Fruit fly (Drosophila melanogaster) whole organism, embryonic: Measurements from ENCODE around the gene CG6028.

Experiments used
- Antp ChIP-seq: fragments of 200-800 bp; sonication (Bioruptor generic); optimal IDR thresholded peaks from 3 replicates; lab custom pipeline; 2016; ENCODE audit warnings: missing biosample characterization, missing genetic modification characterization
- BEAF-32 ChIP-seq: fragments of 200-800 bp; sonication (Bioruptor generic); optimal IDR thresholded peaks from 3 replicates; lab custom pipeline; 2017; ENCODE audit warnings: missing biosample characterization, missing genetic modification characterization, mild to moderate bottlenecking, moderate library complexity, missing genetic modification reagents
- CG10321 ChIP-seq: fragments of 200-800 bp; sonication (Bioruptor generic); IDR thresholded peaks from 2 replicates; pipeline ENCODE4 v1.3.6; 2022; ENCODE audit warnings: missing biosample characterization, missing genetic modification characterization
- CG10431 ChIP-seq: fragments of 200-800 bp; sonication (Bioruptor generic); optimal IDR thresholded peaks from 3 replicates; lab custom pipeline; 2018; ENCODE audit warnings: missing biosample characterization, mild to moderate bottlenecking, missing genetic modification characterization
- CG11504 ChIP-seq: fragments of 200-800 bp; sonication (Bioruptor generic); optimal IDR thresholded peaks from 3 replicates; lab custom pipeline; 2019; ENCODE audit warnings: missing biosample characterization, mild to moderate bottlenecking, missing genetic modification characterization, moderate library complexity
- CG12769 ChIP-seq: fragments of 200-800 bp; sonication (Bioruptor generic); optimal IDR thresholded peaks from 2 replicates; lab custom pipeline; 2019; ENCODE audit warnings: missing biosample characterization, mild to moderate bottlenecking, missing genetic modification characterization, moderate library complexity
- CG14014 ChIP-seq: fragments of 200-800 bp; sonication (Bioruptor generic); IDR thresholded peaks from 2 replicates; pipeline ENCODE4 v1.3.6; 2022; ENCODE audit warnings: missing biosample characterization, missing genetic modification characterization
- CG15479 ChIP-seq: fragments of 200-800 bp; sonication (Bioruptor generic); optimal IDR thresholded peaks from 3 replicates; lab custom pipeline; 2019; ENCODE audit warnings: missing biosample characterization, mild to moderate bottlenecking, missing genetic modification characterization, moderate library complexity
- CG16815 ChIP-seq: fragments of 200-800 bp; sonication (Bioruptor generic); optimal IDR thresholded peaks from 3 replicates; lab custom pipeline; 2017; ENCODE audit warnings: missing biosample characterization, mild to moderate bottlenecking, missing genetic modification characterization
- CG16863 ChIP-seq: fragments of 200-800 bp; sonication (Bioruptor generic); optimal IDR thresholded peaks from 3 replicates; lab custom pipeline; 2016; ENCODE audit warnings: missing biosample characterization, missing genetic modification characterization
- CG17361 ChIP-seq: fragments of 200-800 bp; sonication (Bioruptor generic); IDR thresholded peaks from 3 replicates; pipeline ENCODE4 v1.3.6; 2022; ENCODE audit warnings: missing biosample characterization, missing genetic modification characterization
- CG17385 ChIP-seq: fragments of 200-800 bp; sonication (Bioruptor generic); optimal IDR thresholded peaks from 3 replicates; lab custom pipeline; 2018; ENCODE audit warnings: missing biosample characterization, mild to moderate bottlenecking, missing genetic modification characterization
- CG18599 ChIP-seq: fragments of 200-800 bp; sonication (Bioruptor generic); optimal IDR thresholded peaks from 3 replicates; lab custom pipeline; 2017; ENCODE audit warnings: missing biosample characterization, missing genetic modification characterization, mild to moderate bottlenecking, moderate library complexity, missing genetic modification reagents
- CG43689 ChIP-seq: fragments of 200-800 bp; sonication (Bioruptor generic); IDR thresholded peaks from 2 replicates; pipeline ENCODE4 v1.3.6; 2022; ENCODE audit warnings: missing biosample characterization, missing genetic modification characterization
- CG4617 ChIP-seq: fragments of 200-800 bp; sonication (Bioruptor generic); optimal IDR thresholded peaks from 3 replicates; lab custom pipeline; 2016; ENCODE audit warnings: missing biosample characterization, missing genetic modification characterization, borderline replicate concordance
- CG6765 ChIP-seq: fragments of 200-800 bp; sonication (Bioruptor generic); optimal IDR thresholded peaks from 3 replicates; lab custom pipeline; 2017; ENCODE audit warnings: missing biosample characterization, mild to moderate bottlenecking, missing genetic modification characterization
- CG7745 ChIP-seq: fragments of 200-800 bp; sonication (Bioruptor generic); optimal IDR thresholded peaks from 2 replicates; lab custom pipeline; 2018; ENCODE audit warnings: missing biosample characterization, mild to moderate bottlenecking, missing genetic modification characterization, moderate library complexity
- CG8089 ChIP-seq: fragments of 200-800 bp; sonication (Bioruptor generic); optimal IDR thresholded peaks from 3 replicates; lab custom pipeline; 2016; ENCODE audit warnings: missing biosample characterization, missing genetic modification characterization
- CG9215 ChIP-seq: fragments of 200-800 bp; sonication (Bioruptor generic); IDR thresholded peaks from 2 replicates; pipeline ENCODE4 v1.3.6; 2022; ENCODE audit warnings: missing biosample characterization, missing genetic modification characterization
- CG9876 ChIP-seq: fragments of 200-800 bp; sonication (Bioruptor generic); optimal IDR thresholded peaks from 2 replicates; lab custom pipeline; 2016; ENCODE audit warnings: missing biosample characterization, missing genetic modification characterization
- D ChIP-seq, 2 experiments: fragments of 200-800 bp in 1 of 2; fragments of >200 bp in 1 of 2; sonication (Bioruptor generic) in 1 of 2; optimal IDR thresholded peaks; 2 replicates in 1 of 2; 3 replicates in 1 of 2; lab custom pipeline; 2017; ENCODE audit warnings: mild to moderate bottlenecking in 1 of 2, missing biosample characterization in 1 of 2, missing genetic modification characterization in 1 of 2, missing genetic modification reagents in 1 of 2
- Dad ChIP-seq: fragments of 200-800 bp; sonication (Bioruptor generic); optimal IDR thresholded peaks from 3 replicates; lab custom pipeline; 2016; ENCODE audit warnings: missing biosample characterization, missing genetic modification characterization
- Dip3 ChIP-seq: fragments of 200-800 bp; sonication (Bioruptor generic); optimal IDR thresholded peaks from 3 replicates; lab custom pipeline; 2016; ENCODE audit warnings: missing biosample characterization, missing genetic modification characterization
- Dll ChIP-seq: fragments of 200-800 bp; sonication (Bioruptor generic); IDR thresholded peaks from 4 replicates; pipeline ENCODE4 v1.3.6; 2022; ENCODE audit warnings: missing biosample characterization, missing genetic modification characterization; ENCODE audit not compliant: partially characterized antibody
- Doc2 ChIP-seq: fragments of 200-800 bp; sonication (Bioruptor generic); IDR thresholded peaks from 2 replicates; pipeline ENCODE4 v1.3.6; 2022; ENCODE audit warnings: missing biosample characterization, missing genetic modification characterization
- Ets97D ChIP-seq: fragments of 200-800 bp; sonication (Bioruptor generic); optimal IDR thresholded peaks from 3 replicates; lab custom pipeline; 2016; ENCODE audit warnings: missing biosample characterization, missing genetic modification characterization
- Fer1 ChIP-seq: fragments of 200-800 bp; sonication (Bioruptor generic); optimal IDR thresholded peaks from 2 replicates; lab custom pipeline; 2017; ENCODE audit warnings: missing biosample characterization, mild to moderate bottlenecking, missing genetic modification characterization
- HLH4C ChIP-seq: fragments of 200-800 bp; sonication (Bioruptor generic); IDR thresholded peaks from 3 replicates; pipeline ENCODE4 v1.3.6; 2022; ENCODE audit warnings: missing biosample characterization, missing genetic modification characterization; ENCODE audit not compliant: partially characterized antibody
- Hr39 ChIP-seq: fragments of >200 bp; optimal IDR thresholded peaks from 2 replicates; lab custom pipeline; 2017
- MESR4 ChIP-seq: fragments of 200-800 bp; sonication (Bioruptor generic); optimal IDR thresholded peaks from 2 replicates; lab custom pipeline; 2018; ENCODE audit warnings: missing biosample characterization, mild to moderate bottlenecking, missing genetic modification characterization, moderate library complexity
- Max ChIP-seq: fragments of 200-800 bp; sonication (Bioruptor generic); optimal IDR thresholded peaks from 2 replicates; lab custom pipeline; 2016; ENCODE audit warnings: missing biosample characterization, mild to moderate bottlenecking, missing genetic modification characterization
- Mrtf ChIP-seq: fragments of 200-800 bp; sonication (Bioruptor generic); IDR thresholded peaks from 3 replicates; pipeline ENCODE4 v1.3.6; 2022; ENCODE audit warnings: missing biosample characterization, missing genetic modification characterization
- NK7.1 ChIP-seq: fragments of 200-800 bp; sonication (Bioruptor generic); optimal IDR thresholded peaks from 3 replicates; lab custom pipeline; 2016; ENCODE audit warnings: missing biosample characterization, missing genetic modification characterization
- Ptx1 ChIP-seq: fragments of 200-800 bp; sonication (Bioruptor generic); IDR thresholded peaks from 2 replicates; pipeline ENCODE4 v1.3.6; 2022; ENCODE audit warnings: missing biosample characterization, missing genetic modification characterization
- Side ChIP-seq: fragments of 200-800 bp; sonication (Bioruptor generic); optimal IDR thresholded peaks from 2 replicates; lab custom pipeline; 2016; ENCODE audit warnings: missing biosample characterization, missing genetic modification characterization
- bab2 ChIP-seq: fragments of 200-800 bp; sonication (Bioruptor generic); optimal IDR thresholded peaks from 2 replicates; lab custom pipeline; 2016; ENCODE audit warnings: missing biosample characterization, missing genetic modification characterization
- bowl ChIP-seq: fragments of 200-800 bp; sonication (Bioruptor generic); IDR thresholded peaks from 2 replicates; pipeline ENCODE4 v1.3.6; 2022; ENCODE audit warnings: missing biosample characterization, missing genetic modification characterization
- croc ChIP-seq: fragments of 200-800 bp; sonication (Bioruptor generic); conservative IDR thresholded peaks from 3 replicates; pipeline ENCODE4 v1.3.6; 2022; ENCODE audit warnings: missing biosample characterization, missing genetic modification characterization
- eve ChIP-seq, 2 experiments: fragments of >200 bp; optimal IDR thresholded peaks; 2 replicates each; lab custom pipeline; 2017; ENCODE audit warnings: missing biosample characterization in 2 of 2, missing genetic modification characterization in 2 of 2
- fd64A ChIP-seq: fragments of 200-800 bp; sonication (Bioruptor generic); optimal IDR thresholded peaks from 3 replicates; lab custom pipeline; 2018; ENCODE audit warnings: missing biosample characterization, mild to moderate bottlenecking, missing genetic modification characterization
- gce ChIP-seq: fragments of 200-800 bp; sonication (Bioruptor generic); IDR thresholded peaks from 3 replicates; pipeline ENCODE4 v1.3.6; 2022; ENCODE audit warnings: missing biosample characterization, missing genetic modification characterization
- hb ChIP-seq: fragments of 200-800 bp; sonication (Bioruptor generic); IDR thresholded peaks from 3 replicates; pipeline ENCODE4 v1.3.6; 2022; ENCODE audit warnings: missing biosample characterization, missing genetic modification characterization; ENCODE audit not compliant: partially characterized antibody
- ind ChIP-seq: fragments of 200-800 bp; sonication (Bioruptor generic); optimal IDR thresholded peaks from 3 replicates; lab custom pipeline; 2016; ENCODE audit warnings: missing biosample characterization, missing genetic modification characterization
- nmo ChIP-seq: fragments of 200-800 bp; sonication (Bioruptor generic); optimal IDR thresholded peaks from 2 replicates; lab custom pipeline; 2018; ENCODE audit warnings: missing biosample characterization, mild to moderate bottlenecking, missing genetic modification characterization, moderate library complexity
- pho ChIP-seq: fragments of 200-800 bp; sonication (Bioruptor generic); optimal IDR thresholded peaks from 2 replicates; lab custom pipeline; 2016; ENCODE audit warnings: missing biosample characterization, missing genetic modification characterization
- pnt ChIP-seq: fragments of 200-800 bp; sonication (Bioruptor generic); optimal IDR thresholded peaks from 3 replicates; lab custom pipeline; 2016; ENCODE audit warnings: missing biosample characterization, missing genetic modification characterization
- pum ChIP-seq: fragments of 200-800 bp; sonication (Bioruptor generic); optimal IDR thresholded peaks from 2 replicates; lab custom pipeline; 2016; ENCODE audit warnings: missing biosample characterization, missing genetic modification characterization
- ranshi ChIP-seq: fragments of 200-800 bp; sonication (Bioruptor generic); IDR thresholded peaks from 2 replicates; pipeline ENCODE4 v1.3.6; 2022; ENCODE audit warnings: missing biosample characterization, missing genetic modification characterization
- row ChIP-seq: fragments of 200-800 bp; sonication (Bioruptor generic); IDR thresholded peaks from 3 replicates; pipeline ENCODE4 v1.3.6; 2022; ENCODE audit warnings: missing biosample characterization, missing genetic modification characterization
- sens-2 ChIP-seq: fragments of 200-800 bp; sonication (Bioruptor generic); IDR thresholded peaks from 2 replicates; pipeline ENCODE4 v1.3.6; 2022; ENCODE audit warnings: missing biosample characterization, missing genetic modification characterization
- tna ChIP-seq: fragments of 200-800 bp; sonication (Bioruptor generic); IDR thresholded peaks from 2 replicates; pipeline ENCODE4 v1.3.6; 2022; ENCODE audit warnings: missing biosample characterization, missing genetic modification characterization; ENCODE audit not compliant: partially characterized antibody
- unpg ChIP-seq: fragments of 200-800 bp; sonication (Bioruptor generic); optimal IDR thresholded peaks from 3 replicates; lab custom pipeline; 2018; ENCODE audit warnings: missing biosample characterization, mild to moderate bottlenecking, missing genetic modification characterization, moderate library complexity

CG6028 gene

dm6 chr3R:21992909-21993308 lies 32.4 kb downstream of the CG6028 start (continued):
- TF ChIP-seq Fer1 (GFP tag; lab: Kevin White, UChicago): no peak
- TF ChIP-seq CG9876 (GFP tag; lab: Kevin White, UChicago): no peak
- TF ChIP-seq D (optimal IDR thresholded peaks at IDR 0.05; lab: Kevin White, UChicago): no peak
- TF ChIP-seq D (GFP tag; optimal IDR thresholded peaks at IDR 0.05; lab: Kevin White, UChicago): no peak
- no peak for TF ChIP-seq CG12769 (tag; lab: Kevin White, UChicago)
- no peak for TF ChIP-seq NK7.1 (GFP tag; lab: Kevin White, UChicago)
- no peak for TF ChIP-seq CG4617 (GFP tag; lab: Kevin White, UChicago)
- TF ChIP-seq sens-2 (GFP tag; lab: Robert Waterston, UW): no peak
- TF ChIP-seq ranshi (GFP tag; lab: Robert Waterston, UW): no peak
- TF ChIP-seq Dad (GFP tag; lab: Kevin White, UChicago): no peak
- peak; percentile 50 for TF ChIP-seq CG16815
- peak; percentile 60 for TF ChIP-seq Ptx1
- TF ChIP-seq CG8089 (GFP tag; lab: Kevin White, UChicago): no peak
- peak; percentile 52; the same call in 1 of the 2 replicates for TF ChIP-seq CG14014
- TF ChIP-seq CG10431 (GFP tag; lab: Kevin White, UChicago): no peak
- peak; percentile 49 for TF ChIP-seq Dip3 (GFP tag; lab: Kevin White, UChicago)
- no peak for TF ChIP-seq Max
- TF ChIP-seq HLH4C (GFP tag; lab: Robert Waterston, UW): no peak
- no peak for TF ChIP-seq fd64A (GFP tag; lab: Kevin White, UChicago)
- no peak for TF ChIP-seq BEAF-32
- no peak for TF ChIP-seq CG10321
- TF ChIP-seq pho (GFP tag; lab: Kevin White, UChicago): no peak
- TF ChIP-seq gce (GFP tag; lab: Robert Waterston, UW): no peak
- TF ChIP-seq Side (GFP tag; lab: Kevin White, UChicago): no peak
- TF ChIP-seq pum (GFP tag; lab: Kevin White, UChicago): no peak
- no peak for TF ChIP-seq tna
- TF ChIP-seq nmo (GFP tag; lab: Kevin White, UChicago): peak; percentile 57
- TF ChIP-seq hb (GFP tag; lab: Robert Waterston, UW): no peak
- TF ChIP-seq MESR4 (GFP tag; lab: Kevin White, UChicago): no peak
- peak; percentile 53 for TF ChIP-seq CG11504 (tag; lab: Kevin White, UChicago)
- TF ChIP-seq CG9215 (GFP tag; lab: Robert Waterston, UW): peak; percentile 34; the same call in 1 of the 2 replicates
- no peak for TF ChIP-seq Mrtf (GFP tag; lab: Robert Waterston, UW)
- no peak for TF ChIP-seq Dll (GFP tag; lab: Robert Waterston, UW)
- TF ChIP-seq CG6765 (GFP tag; lab: Kevin White, UChicago): no peak
- no peak for TF ChIP-seq CG15479 (GFP tag; lab: Kevin White, UChicago)
- no peak for TF ChIP-seq eve (GFP tag; optimal IDR thresholded peaks at IDR 0.05; lab: Kevin White, UChicago)
- no peak for TF ChIP-seq Hr39
- TF ChIP-seq CG16863: no peak
- no peak for TF ChIP-seq CG17361 (GFP tag; lab: Robert Waterston, UW)
- TF ChIP-seq CG7745 (tag; lab: Kevin White, UChicago): no peak
- TF ChIP-seq pnt (GFP tag; lab: Kevin White, UChicago): no peak
- no peak for TF ChIP-seq bowl (GFP tag; lab: Robert Waterston, UW)
- peak; percentile 68 for TF ChIP-seq row (GFP tag; lab: Robert Waterston, UW)
- no peak for TF ChIP-seq Ets97D (GFP tag; lab: Kevin White, UChicago)
- TF ChIP-seq unpg (GFP tag; lab: Kevin White, UChicago): no peak
- no peak for TF ChIP-seq CG43689 (GFP tag; lab: Robert Waterston, UW)
- TF ChIP-seq Doc2: no peak
- TF ChIP-seq CG17385 (GFP tag; lab: Kevin White, UChicago): peak; percentile 23
- no peak for TF ChIP-seq Antp (GFP tag; lab: Kevin White, UChicago)
- TF ChIP-seq ind (GFP tag; lab: Kevin White, UChicago): peak; percentile 50
- TF ChIP-seq bab2 (GFP tag; lab: Kevin White, UChicago): no peak
- TF ChIP-seq CG18599 (GFP tag; lab: Kevin White, UChicago): no peak
- peak; percentile 28; the same call in 1 of the 3 replicates for TF ChIP-seq croc
